Fruit fly (Drosophila melanogaster) whole organism, wandering third instar larva: ENCODE data around the gene CG43273.

ENCODE experiments used
- Abd-B ChIP-seq: fragments of >200 bp; optimal IDR thresholded peaks from 2 replicates; lab custom pipeline; 2017; ENCODE audit warnings: missing biosample characterization, missing genetic modification characterization
- CG32264 ChIP-seq: fragments of 200-800 bp; sonication (Bioruptor generic); optimal IDR thresholded peaks from 2 replicates; lab custom pipeline; 2016; ENCODE audit warnings: missing biosample characterization, missing genetic modification characterization
- Dif ChIP-seq: fragments of 200-275, 200-300 bp; sonication (Bioruptor generic); optimal IDR thresholded peaks from 2 replicates; lab custom pipeline; 2018; ENCODE audit warnings: missing biosample characterization, missing genetic modification characterization; ENCODE audit not compliant: partially characterized antibody
- HLH106 ChIP-seq: fragments of 200-800 bp; optimal IDR thresholded peaks from 3 replicates; lab custom pipeline; 2019; ENCODE audit warnings: missing biosample characterization, mild to moderate bottlenecking, missing genetic modification characterization, moderate library complexity
- Hnf4 ChIP-seq: fragments of 200-800 bp; sonication (Bioruptor generic); optimal IDR thresholded peaks from 2 replicates; lab custom pipeline; 2016; ENCODE audit warnings: missing biosample characterization, mild to moderate bottlenecking, missing genetic modification characterization
- Hr78 ChIP-seq: fragments of >200 bp; optimal IDR thresholded peaks from 2 replicates; lab custom pipeline; 2017; ENCODE audit warnings: missing biosample characterization, missing genetic modification characterization
- Hr83 ChIP-seq: fragments of 200-300 bp; sonication (Bioruptor generic); optimal IDR thresholded peaks from 2 replicates; lab custom pipeline; 2016; ENCODE audit warnings: missing biosample characterization, mild to moderate bottlenecking, missing genetic modification characterization, moderate library complexity; ENCODE audit not compliant: poor library complexity, severe bottlenecking
- Myc ChIP-seq: fragments of >200 bp; optimal IDR thresholded peaks from 2 replicates; lab custom pipeline; 2017
- Rel ChIP-seq, 2 experiments: fragments of 200-800 bp; sonication (Bioruptor generic) in 1 of 2; optimal IDR thresholded peaks; 2 replicates in 1 of 2; 3 replicates in 1 of 2; lab custom pipeline; 2016 to 2019; ENCODE audit warnings: mild to moderate bottlenecking in 2 of 2, missing biosample characterization in 2 of 2, missing genetic modification characterization in 2 of 2, moderate library complexity in 1 of 2
- Vsx2 ChIP-seq: fragments of 200-300, 225-300 bp; sonication (Bioruptor generic); optimal IDR thresholded peaks from 2 replicates; lab custom pipeline; 2018; ENCODE audit warnings: missing biosample characterization, missing genetic modification characterization; ENCODE audit not compliant: partially characterized antibody
- br ChIP-seq: fragments of 200-800 bp; sonication (Bioruptor generic); optimal IDR thresholded peaks from 2 replicates; lab custom pipeline; 2016; ENCODE audit warnings: missing biosample characterization, missing genetic modification characterization
- brk ChIP-seq: fragments of 200-800 bp; sonication (Bioruptor generic); optimal IDR thresholded peaks from 2 replicates; lab custom pipeline; 2016; ENCODE audit warnings: missing biosample characterization, mild to moderate bottlenecking, missing genetic modification characterization
- dl ChIP-seq, 2 experiments: fragments of 175-275, 200-275 bp in 1 of 2; fragments of 200-275 bp in 1 of 2; sonication (Bioruptor generic); optimal IDR thresholded peaks; lab custom pipeline; 2018; ENCODE audit warnings: mild to moderate bottlenecking in 2 of 2, missing biosample characterization in 2 of 2, missing genetic modification characterization in 2 of 2, moderate library complexity in 2 of 2; ENCODE audit not compliant: partially characterized antibody in 2 of 2, insufficient read depth in 1 of 2
- ey ChIP-seq: fragments of 200-800 bp; sonication (Bioruptor generic); optimal IDR thresholded peaks from 2 replicates; lab custom pipeline; 2016; ENCODE audit warnings: missing biosample characterization, missing genetic modification characterization
- foxo ChIP-seq, 2 experiments: fragments of 200-800 bp; sonication (Bioruptor generic); optimal IDR thresholded peaks; 2 replicates in 1 of 2; 3 replicates in 1 of 2; lab custom pipeline; 2016 to 2017; ENCODE audit warnings: missing biosample characterization in 2 of 2, missing genetic modification characterization in 2 of 2
- fru ChIP-seq: fragments of 200-800 bp; sonication (Bioruptor generic); optimal IDR thresholded peaks from 3 replicates; lab custom pipeline; 2016; ENCODE audit warnings: missing biosample characterization, mild to moderate bottlenecking, missing genetic modification characterization
- h ChIP-seq: fragments of 200-800 bp; sonication (Bioruptor generic); optimal IDR thresholded peaks from 3 replicates; lab custom pipeline; 2016; ENCODE audit warnings: missing biosample characterization, mild to moderate bottlenecking, missing genetic modification characterization
- pan ChIP-seq: fragments of >200 bp; optimal IDR thresholded peaks from 2 replicates; lab custom pipeline; 2017
- psq ChIP-seq: fragments of 200-800 bp; sonication (Bioruptor generic); optimal IDR thresholded peaks from 3 replicates; lab custom pipeline; 2017; ENCODE audit warnings: missing biosample characterization, mild to moderate bottlenecking, missing genetic modification characterization, moderate library complexity
- rgr ChIP-seq: fragments of 200-800 bp; sonication (Bioruptor generic); optimal IDR thresholded peaks from 3 replicates; lab custom pipeline; 2016; ENCODE audit warnings: missing biosample characterization, mild to moderate bottlenecking, missing genetic modification characterization
- tai ChIP-seq: sonication (Bioruptor generic); optimal IDR thresholded peaks from 2 replicates; lab custom pipeline; 2016; ENCODE audit warnings: missing biosample characterization, missing genetic modification characterization
- usp ChIP-seq: fragments of >200 bp; optimal IDR thresholded peaks from 2 replicates; lab custom pipeline; 2017; ENCODE audit warnings: missing biosample characterization, missing genetic modification characterization
- woc ChIP-seq: sonication (Bioruptor generic); optimal IDR thresholded peaks from 2 replicates; lab custom pipeline; 2016; ENCODE audit warnings: missing biosample characterization, mild to moderate bottlenecking, missing genetic modification characterization

Gene CG43273

dm6 chr3R:24813637-24814301 lies 16.3 kb upstream of the CG43273 start, which contains the start of the genes lili and CG34150 (continued):
- TF ChIP-seq brk (GFP tag; lab: Kevin White, UChicago), result peak; percentile 89
- TF ChIP-seq, all 38 proteins: peak for 20

DNA sequence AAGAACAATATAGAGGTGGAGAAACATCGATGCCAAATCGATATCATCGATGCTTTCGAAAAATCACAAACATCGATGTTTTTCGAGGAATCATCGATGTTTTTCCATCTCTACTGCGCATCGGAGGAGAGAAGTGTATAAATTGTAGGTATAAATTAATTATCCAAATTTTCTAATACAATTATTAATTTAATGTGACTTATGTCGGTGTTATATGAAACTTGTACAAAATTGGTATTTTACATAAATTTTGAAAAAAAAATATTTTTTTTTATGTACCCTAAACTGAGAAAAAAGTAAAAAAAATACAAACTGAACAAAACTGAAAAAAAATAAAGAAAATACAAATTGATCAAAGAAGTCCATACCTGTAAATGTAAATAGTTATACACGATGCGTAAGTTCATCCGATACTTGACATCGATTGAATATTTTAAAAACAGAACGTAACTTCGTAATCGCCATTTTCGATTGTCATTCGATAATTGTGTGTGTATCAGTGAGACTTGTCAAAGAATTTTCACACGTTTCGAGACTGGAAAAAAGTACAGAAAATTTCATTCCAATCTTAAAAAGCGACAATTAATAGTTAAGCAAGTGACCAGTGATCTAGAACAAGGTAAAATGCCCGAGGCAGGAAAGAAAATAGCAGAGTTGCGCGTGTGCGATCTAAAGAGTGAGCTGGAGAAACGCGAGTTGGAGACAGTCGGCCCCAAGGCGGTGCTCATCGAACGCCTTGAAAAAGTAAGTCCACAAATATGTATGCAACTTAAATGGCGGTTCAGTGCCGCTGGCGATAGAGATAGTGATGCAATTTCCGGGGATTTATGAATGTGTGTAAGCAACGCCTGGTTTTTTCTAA lies 12.9 kb upstream of the CG43273 start, which contains the start of the genes CG5808 and Saf-B:
Gene CG5808, minus strand, starts transcription at position 15 of the 862 bp plus-strand sequence.
Gene Saf-B, plus strand, starts transcription at position 472 of the 862 bp plus-strand sequence.
- TF ChIP-seq rgr (GFP tag; lab: Kevin White, UChicago), result no peak
- TF ChIP-seq dl (GFP tag; optimal IDR thresholded peaks at IDR 0.05; lab: Kevin White, UChicago; ENCODE audit: insufficient read depth in 1 of 2, partially characterized antibody in 2 of 2), result no peak
- peak; percentile 22 for TF ChIP-seq Hr83 (GFP tag; lab: Kevin White, UChicago)
- TF ChIP-seq psq (GFP tag; lab: Kevin White, UChicago), result peak; percentile 27
- TF ChIP-seq fru, result no peak
- no peak for TF ChIP-seq Rel (GFP tag; optimal IDR thresholded peaks at IDR 0.05; lab: Kevin White, UChicago)
- TF ChIP-seq Rel (tag; optimal IDR thresholded peaks at IDR 0.05; lab: Kevin White, UChicago), result peak; percentile 19

- TF ChIP-seq pan, result no peak
- TF ChIP-seq Rel (GFP tag; optimal IDR thresholded peaks at IDR 0.05; lab: Kevin White, UChicago), result no peak
- TF ChIP-seq Rel (tag; optimal IDR thresholded peaks at IDR 0.05; lab: Kevin White, UChicago), result peak; percentile 96
These were observed 7.0 kb upstream of the CG43273 start for dm6 chr3R:24823061-24823460.

DNA sequence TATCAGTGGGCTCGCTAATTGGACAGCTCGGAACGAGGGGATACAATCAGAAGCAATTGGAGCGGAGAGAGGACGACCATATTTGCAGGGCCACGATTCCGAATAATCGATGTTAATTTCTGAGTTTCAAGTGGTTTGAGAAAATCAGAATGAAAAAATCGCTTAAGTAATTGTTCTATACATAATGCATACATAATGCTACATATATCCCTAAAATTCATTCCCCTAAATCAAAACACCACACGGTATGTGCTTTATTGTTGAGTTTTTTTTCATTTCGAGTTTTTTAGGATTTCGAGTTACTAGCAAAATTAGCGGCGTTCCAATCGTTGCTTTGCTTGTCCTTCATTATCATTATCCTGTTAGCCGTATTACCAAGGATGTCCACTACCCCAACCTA lies 4.6 kb upstream of the CG43273 start, which contains the start of gene niki:
Gene niki, minus strand, starts transcription at position 101 of the 400 bp plus-strand sequence.
- no peak for TF ChIP-seq woc
- TF ChIP-seq Hr83 (GFP tag; lab: Kevin White, UChicago), result no peak
- no peak for TF ChIP-seq dl (GFP tag; optimal IDR thresholded peaks at IDR 0.05; lab: Kevin White, UChicago; ENCODE audit: insufficient read depth in 1 of 2, partially characterized antibody in 2 of 2)
- TF ChIP-seq Vsx2 (GFP tag; lab: Kevin White, UChicago), result no peak
- TF ChIP-seq usp (GFP tag; lab: Kevin White, UChicago), result no peak
- TF ChIP-seq br (GFP tag; lab: Kevin White, UChicago), result no peak
- no peak for TF ChIP-seq h (GFP tag; lab: Kevin White, UChicago)
- TF ChIP-seq CG32264 (GFP tag; lab: Kevin White, UChicago), result no peak

DNA sequence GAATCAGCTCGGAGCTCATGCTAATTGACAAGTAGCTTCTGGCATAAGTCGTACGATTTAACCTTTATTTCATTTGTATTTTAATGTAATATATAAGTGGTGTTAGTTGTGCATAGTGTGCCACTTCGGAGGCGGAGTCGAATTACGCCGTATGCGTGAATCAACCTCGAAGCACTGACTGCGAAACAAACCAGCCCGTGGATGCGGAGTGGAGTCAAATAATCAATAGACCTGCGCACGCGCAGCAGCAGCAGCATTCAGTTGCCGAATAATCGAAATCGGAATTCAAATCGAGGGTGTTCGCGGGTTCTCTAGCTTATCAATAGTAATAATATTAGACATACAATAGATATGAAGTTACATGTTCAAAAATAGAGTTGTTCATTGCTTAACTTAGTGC lies 1.9 kb upstream of the CG43273 start, which contains the start of gene RabX4:
Gene RabX4, minus strand, starts transcription at position 176 of the 400 bp plus-strand sequence.
- no peak for TF ChIP-seq Rel (GFP tag; optimal IDR thresholded peaks at IDR 0.05; lab: Kevin White, UChicago)
- TF ChIP-seq Rel (tag; optimal IDR thresholded peaks at IDR 0.05; lab: Kevin White, UChicago), result no peak
- no peak for TF ChIP-seq Hr83 (GFP tag; lab: Kevin White, UChicago)
- TF ChIP-seq Myc, result no peak
- no peak for TF ChIP-seq foxo (GFP tag; optimal IDR thresholded peaks at IDR 0.05; lab: Kevin White, UChicago)
- TF ChIP-seq HLH106 (tag; lab: Kevin White, UChicago), result no peak
- no peak for TF ChIP-seq Abd-B (GFP tag; lab: Kevin White, UChicago)
- TF ChIP-seq Dif, result no peak

dm6 chr3R:24833652-24834051 lies 3.6 kb downstream of the CG43273 start, which contains the start of gene sosie:
sosie (plus strand) TSS chr3R:24833952.
- TF ChIP-seq Hr78 (GFP tag; lab: Kevin White, UChicago), result no peak
- TF ChIP-seq h (GFP tag; lab: Kevin White, UChicago), result no peak
- no peak for TF ChIP-seq ey (GFP tag; lab: Kevin White, UChicago)
- no peak for TF ChIP-seq CG32264 (GFP tag; lab: Kevin White, UChicago)
- no peak for TF ChIP-seq Hnf4 (GFP tag; lab: Kevin White, UChicago)
- no peak for TF ChIP-seq tai (GFP tag; lab: Kevin White, UChicago)
